Worm (Caenorhabditis elegans): ENCODE data around the gene ugt-59.
A peak's percentile ranks its signal among the peaks of the same experiment; 100 is the strongest.

ugt-59 gene

DNA sequence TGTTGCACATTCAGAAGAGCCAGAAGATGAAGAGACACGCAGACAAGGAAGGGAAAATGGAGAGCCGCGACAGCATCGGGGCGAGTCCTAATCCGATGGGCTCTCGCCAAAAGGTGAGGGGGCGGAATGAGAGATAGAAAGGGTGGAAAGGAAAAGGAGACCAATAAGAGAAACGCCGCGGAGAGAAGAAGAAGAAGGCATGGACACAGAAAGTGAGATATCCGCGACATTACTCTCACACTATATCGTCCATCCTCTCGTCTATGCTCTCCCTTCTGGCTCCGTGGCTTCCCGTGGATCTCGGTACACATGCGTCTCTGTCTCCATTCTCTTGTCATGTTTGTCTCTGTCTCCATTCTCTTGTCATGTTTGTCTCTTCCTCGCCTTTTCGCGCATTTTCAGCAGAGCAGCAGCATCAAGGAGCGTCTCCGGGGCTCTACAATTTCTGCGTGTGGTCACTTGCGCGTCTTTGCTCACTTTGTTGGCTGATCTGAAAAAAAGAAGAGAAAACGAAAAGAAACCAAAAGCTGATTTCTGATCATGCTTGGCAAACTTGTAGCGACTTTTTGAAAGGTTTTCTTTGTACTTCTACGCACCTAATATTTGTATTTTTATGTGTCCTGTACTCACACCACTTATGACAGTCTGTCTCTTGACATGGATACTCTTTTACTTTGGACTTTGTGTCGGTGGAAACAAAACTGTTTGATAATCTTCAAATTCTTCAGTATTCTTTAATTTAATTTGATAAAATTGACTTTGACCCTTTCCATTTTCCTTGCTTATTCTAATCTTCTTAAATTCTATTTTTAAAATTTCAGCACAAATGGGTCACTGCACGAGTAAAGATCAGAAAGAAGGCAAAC is 43.0 kb downstream of the ugt-59 start, which contains the start of gene gpa-7 (continued):
- TF ChIP-seq ceh-63 (GFP tag; optimal IDR thresholded peaks at IDR 0.05) (no peak), dpl-1 (GFP tag; optimal IDR thresholded peaks at IDR 0.05) (peak in 2 of 3 experiments; percentile 18 to 25), mdl-1 (tag; optimal IDR thresholded peaks at IDR 0.05) (peak in 1 of 2 experiments; percentile 49), pqm-1 (tag; optimal IDR thresholded peaks at IDR 0.05) (no peak), xbp-1 (tag; optimal IDR thresholded peaks at IDR 0.05) (peak; percentile 46), nhr-76 (tag; optimal IDR thresholded peaks at IDR 0.05) (no peak), mab-9 (GFP tag; IDR thresholded peaks at IDR 0.05) (no peak)

DNA sequence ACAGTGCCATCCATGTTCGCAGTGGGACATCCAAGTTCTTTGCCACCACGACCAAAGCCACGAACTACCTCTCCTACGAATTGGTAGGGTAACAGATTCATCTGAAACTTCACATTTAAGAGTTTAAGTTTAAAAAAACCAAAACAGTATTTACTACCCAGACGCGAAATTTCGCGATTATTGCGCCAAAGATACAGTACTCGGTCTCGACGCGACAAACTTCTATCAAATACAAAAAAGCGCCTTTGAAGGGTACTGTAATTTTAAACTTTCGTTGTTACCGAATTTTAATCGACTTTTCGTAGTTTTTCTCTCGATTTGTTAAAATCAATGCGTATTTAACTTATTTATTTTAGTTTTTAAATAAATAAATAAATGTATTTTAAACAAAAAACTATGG is 48.9 kb downstream of the ugt-59 start, which contains the start of gene rfk-1:
Gene rfk-1 (minus strand): TSS at position 101 of the 400 bp plus-strand sequence.
- TF ChIP-seq fkh-4 (tag; optimal IDR thresholded peaks at IDR 0.05; ENCODE audit: borderline replicate concordance) = no peak
